Worm (Caenorhabditis elegans): ENCODE results near the gene usp-14.

usp-14 gene

DNA sequence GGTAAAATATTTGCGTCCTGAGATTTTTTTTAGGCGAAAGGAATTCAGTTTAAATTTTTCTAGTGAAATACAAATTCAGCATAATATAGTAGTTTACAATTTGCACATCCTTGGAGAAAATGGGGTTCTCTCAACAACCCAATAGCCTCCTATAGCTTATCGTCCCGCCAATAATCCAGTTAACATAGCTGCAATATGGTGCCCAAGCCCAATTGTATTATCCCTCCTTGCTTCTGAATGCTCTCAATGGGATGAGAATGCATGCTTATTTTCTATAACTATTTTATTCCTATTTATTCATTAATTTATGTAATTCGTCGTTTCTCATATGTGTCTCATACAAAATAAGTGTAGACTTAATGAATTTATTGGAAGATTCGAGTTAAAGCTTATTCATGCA lies 18.5 kb downstream of the usp-14 start:
- TF ChIP-seq sea-2 (GFP tag; IDR thresholded peaks at IDR 0.05) (no peak), him-1 (tag; optimal IDR thresholded peaks at IDR 0.05) (peak; percentile 64), madf-3 (GFP tag; IDR thresholded peaks at IDR 0.05) (no peak)

DNA sequence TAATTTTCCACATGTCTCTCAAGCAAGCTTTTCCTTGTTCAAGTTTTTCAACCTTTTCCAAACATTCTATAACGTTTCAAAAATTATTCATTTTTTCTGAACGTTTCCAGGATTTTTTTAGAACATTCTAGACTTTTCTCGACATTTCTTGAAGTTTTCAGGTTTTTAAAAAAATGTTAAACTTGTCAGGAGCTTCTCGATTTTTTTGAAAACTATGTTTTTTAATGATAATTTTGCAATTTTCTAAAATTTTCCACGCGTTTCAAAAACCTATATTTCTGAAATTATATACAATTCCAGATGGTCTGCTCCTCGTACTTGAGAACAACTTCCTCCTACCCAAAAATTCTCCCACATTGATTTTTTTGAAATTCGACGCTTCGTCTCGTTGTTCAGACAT lies 33.2 kb downstream of the usp-14 start, which contains the start of gene dmsr-6:
dmsr-6 (plus strand) TSS at position 301 of the 400 bp plus-strand sequence.
- TF ChIP-seq mel-28 (tag; optimal IDR thresholded peaks at IDR 0.05; ENCODE audit: borderline replicate concordance) (no peak), bed-2 (GFP tag; IDR thresholded peaks at IDR 0.05) (no peak), sdz-38 (tag; optimal IDR thresholded peaks at IDR 0.05) (no peak), mcd-1 (GFP tag; IDR thresholded peaks at IDR 0.05) (no peak), lir-1 (GFP tag; conservative IDR thresholded peaks at IDR 0.05) (no peak), madf-10 (tag; optimal IDR thresholded peaks at IDR 0.05) (no peak), dpff-1 (tag; optimal IDR thresholded peaks at IDR 0.05) (no peak), madf-6 (GFP tag; IDR thresholded peaks at IDR 0.05) (no peak), lin-54 (GFP tag; optimal IDR thresholded peaks at IDR 0.05) (no peak), Y67H2A.10 (GFP tag; conservative IDR thresholded peaks at IDR 0.05) (no peak), efl-1 (GFP tag; optimal IDR thresholded peaks at IDR 0.05) (no peak), ztf-3 (GFP tag; optimal IDR thresholded peaks at IDR 0.05) (no peak), pbrm-1 (GFP tag; IDR thresholded peaks at IDR 0.05) (no peak)

DNA sequence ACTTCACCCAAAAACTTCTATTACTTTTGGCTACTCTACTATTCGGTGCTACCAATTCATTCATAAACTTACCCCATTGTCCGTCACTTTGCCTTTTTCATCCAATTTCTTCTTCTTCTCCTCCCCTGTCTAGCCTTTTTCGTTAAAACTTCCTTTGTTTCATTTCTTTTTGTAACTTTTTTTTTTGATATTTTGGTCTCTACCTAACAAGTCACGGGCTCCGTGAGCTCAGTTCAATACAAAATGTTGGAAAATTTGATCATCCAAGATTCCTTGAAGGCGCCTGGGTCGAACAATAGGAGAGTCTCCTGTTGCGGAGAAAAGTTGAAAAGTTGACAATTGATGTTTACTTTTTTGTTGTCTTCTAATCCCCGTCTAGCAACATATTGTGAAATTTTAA lies 36.6 kb downstream of the usp-14 start:
- no peak for TF ChIP-seq zim-3 (tag; optimal IDR thresholded peaks at IDR 0.05)

DNA sequence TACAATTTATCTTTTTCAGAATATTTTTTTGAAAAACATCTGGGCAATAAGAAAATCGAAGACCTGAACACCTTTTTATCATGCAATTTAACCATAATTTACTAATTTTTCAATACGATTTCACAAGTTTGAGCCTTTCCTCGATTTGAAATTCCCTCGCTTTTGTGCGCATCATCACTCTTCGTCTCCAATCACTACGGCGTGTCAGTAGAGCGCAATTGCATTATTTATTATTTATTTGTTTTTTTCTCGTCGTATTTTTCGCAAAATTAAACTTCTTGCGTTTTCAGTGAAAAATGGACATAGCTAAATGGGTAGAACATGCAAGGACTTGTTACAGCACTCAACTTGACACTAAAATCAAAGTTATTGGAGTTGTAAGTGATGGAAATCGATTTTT lies 47.3 kb downstream of the usp-14 start, which contains the start of gene smg-8:
smg-8 (plus strand) TSS at position 266 of the 400 bp plus-strand sequence.
- TF ChIP-seq F52B5.7 (tag; optimal IDR thresholded peaks at IDR 0.05): no peak
- TF ChIP-seq mxl-1 (tag; optimal IDR thresholded peaks at IDR 0.05): no peak
- TF ChIP-seq snpc-1.3 (tag; optimal IDR thresholded peaks at IDR 0.05; ENCODE audit: insufficient read depth): no peak
- no peak for TF ChIP-seq nhr-90 (tag; optimal IDR thresholded peaks at IDR 0.05)
- no peak for TF ChIP-seq ZK185.1 (tag; optimal IDR thresholded peaks at IDR 0.05; ENCODE audit: poor library complexity, severe bottlenecking)
- no peak for TF ChIP-seq Y53G8AR.9 (GFP tag; conservative IDR thresholded peaks at IDR 0.05)
- no peak for TF ChIP-seq rec-8 (tag; optimal IDR thresholded peaks at IDR 0.05)
- no peak for TF ChIP-seq F57C9.4 (tag; optimal IDR thresholded peaks at IDR 0.05)
- TF ChIP-seq ztf-26 (tag; optimal IDR thresholded peaks at IDR 0.05): no peak
- no peak for TF ChIP-seq lin-26 (GFP tag; IDR thresholded peaks at IDR 0.05)
- peak; percentile 0 for TF ChIP-seq F23B12.7 (tag; optimal IDR thresholded peaks at IDR 0.05; ENCODE audit: insufficient read depth)
- TF ChIP-seq F39B2.1 (GFP tag; IDR thresholded peaks at IDR 0.05): no peak
- TF ChIP-seq hlh-26 (GFP tag; conservative IDR thresholded peaks at IDR 0.05): no peak
- TF ChIP-seq lag-1 (GFP tag; IDR thresholded peaks at IDR 0.05): no peak
- TF ChIP-seq him-1 (tag; optimal IDR thresholded peaks at IDR 0.05): peak; percentile 8
- TF ChIP-seq dpff-1 (tag; optimal IDR thresholded peaks at IDR 0.05): no peak
- TF ChIP-seq sptf-2 (GFP tag; optimal IDR thresholded peaks at IDR 0.05): no peak
- TF ChIP-seq attf-5 (GFP tag; optimal IDR thresholded peaks at IDR 0.05): peak; percentile 33
- TF ChIP-seq attf-3 (GFP tag; conservative IDR thresholded peaks at IDR 0.05): 0 out of 2 replicates have a peak, but pooled peaks have one; percentile 29
- TF ChIP-seq F49E8.2 (tag; optimal IDR thresholded peaks at IDR 0.05; ENCODE audit: insufficient read depth): peak; percentile 17
- TF ChIP-seq hmg-20 (GFP tag; IDR thresholded peaks at IDR 0.05): no peak
- TF ChIP-seq efl-1 (GFP tag; optimal IDR thresholded peaks at IDR 0.05): peak; percentile 84
- TF ChIP-seq Y67H2A.10 (GFP tag; conservative IDR thresholded peaks at IDR 0.05): no peak
- TF ChIP-seq egl-18 (GFP tag; IDR thresholded peaks at IDR 0.05): no peak
- no peak for TF ChIP-seq bed-2 (GFP tag; IDR thresholded peaks at IDR 0.05)
- TF ChIP-seq nfyb-1 (GFP tag; IDR thresholded peaks at IDR 0.05): peak; percentile 17; the same call in 1 of the 2 replicates
- peak; percentile 90 for TF ChIP-seq hmg-1.2 (GFP tag; IDR thresholded peaks at IDR 0.05)
- TF ChIP-seq tlf-1 (GFP tag; optimal IDR thresholded peaks at IDR 0.05): no peak
- no peak for TF ChIP-seq cebp-2 (GFP tag; IDR thresholded peaks at IDR 0.05)
- no peak for TF ChIP-seq zfh-2 (GFP tag; conservative IDR thresholded peaks at IDR 0.05)
- TF ChIP-seq aptf-2 (GFP tag; conservative IDR thresholded peaks at IDR 0.05): no peak
- no peak for TF ChIP-seq athp-1 (tag; optimal IDR thresholded peaks at IDR 0.05)

Measured in whole organism, young adult.